Fruit fly (Drosophila melanogaster): ENCODE data around the gene Crag.
A peak's percentile ranks its signal among the peaks of the same experiment; 100 is the strongest.

Crag gene

DNA sequence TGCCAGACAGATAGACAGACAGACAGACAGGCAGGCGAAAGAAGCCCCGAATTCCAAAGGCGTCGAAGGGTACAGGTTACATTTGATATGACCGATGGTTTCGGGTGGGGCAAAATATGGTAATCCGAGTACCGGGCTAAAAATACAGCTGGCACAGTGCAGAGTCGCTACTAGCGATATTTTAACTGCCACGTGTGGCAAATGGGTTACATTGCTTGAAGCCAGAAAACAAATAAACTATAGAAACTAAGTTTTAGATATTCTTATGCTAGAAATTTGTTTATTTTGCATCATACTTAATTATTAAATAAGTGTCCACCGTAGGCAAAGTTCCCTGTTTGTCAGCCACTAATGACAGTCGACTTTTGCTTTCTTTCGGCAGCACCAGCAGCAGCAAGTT is 8.7 kb upstream of the Crag start (continued):
- TF ChIP-seq CG1602 (GFP tag; optimal IDR thresholded peaks at IDR 0.05) (no peak), CG9876 (GFP tag; optimal IDR thresholded peaks at IDR 0.05) (no peak), lov (optimal IDR thresholded peaks at IDR 0.05) (no peak), lov (GFP tag; IDR thresholded peaks at IDR 0.05) (no peak), kah (GFP tag; optimal IDR thresholded peaks at IDR 0.05) (no peak), CG17359 (tag; optimal IDR thresholded peaks at IDR 0.05) (peak; percentile 4), BtbVII (GFP tag; optimal IDR thresholded peaks at IDR 0.05) (no peak), eyg (GFP tag; optimal IDR thresholded peaks at IDR 0.05) (no peak), aop (GFP tag; IDR thresholded peaks at IDR 0.05) (no peak), hth (optimal IDR thresholded peaks at IDR 0.05) (no peak), E2f1 (GFP tag; IDR thresholded peaks at IDR 0.05) (no peak), Sox100B (GFP tag; optimal IDR thresholded peaks at IDR 0.05) (no peak), CG6813 (GFP tag; optimal IDR thresholded peaks at IDR 0.05) (no peak), CG17568 (GFP tag; optimal IDR thresholded peaks at IDR 0.05) (no peak), CG9797 (GFP tag; optimal IDR thresholded peaks at IDR 0.05) (no peak), CoRest (tag; optimal IDR thresholded peaks at IDR 0.05) (peak; percentile 23), unpg (GFP tag; optimal IDR thresholded peaks at IDR 0.05) (peak; percentile 6), CG4707 (GFP tag; optimal IDR thresholded peaks at IDR 0.05) (no peak), chm (GFP tag; IDR thresholded peaks at IDR 0.05) (no peak), pros (GFP tag; optimal IDR thresholded peaks at IDR 0.05) (no peak), CG16779 (GFP tag; IDR thresholded peaks at IDR 0.05) (no peak), CG10654 (GFP tag; optimal IDR thresholded peaks at IDR 0.05) (no peak), Dp (GFP tag; optimal IDR thresholded peaks at IDR 0.05) (no peak), btn (GFP tag; optimal IDR thresholded peaks at IDR 0.05) (no peak), CG3995 (GFP tag; optimal IDR thresholded peaks at IDR 0.05) (no peak), Bteb2 (GFP tag; optimal IDR thresholded peaks at IDR 0.05) (no peak), sens (GFP tag) (peak; percentile 28), tio (GFP tag; optimal IDR thresholded peaks at IDR 0.05) (no peak), CG16815 (GFP tag; optimal IDR thresholded peaks at IDR 0.05) (no peak), CG4854 (GFP tag; optimal IDR thresholded peaks at IDR 0.05) (no peak), cwo (GFP tag; optimal IDR thresholded peaks at IDR 0.05) (no peak), CG11085 (GFP tag; IDR thresholded peaks at IDR 0.05) (no peak), YL-1 (GFP tag; optimal IDR thresholded peaks at IDR 0.05) (no peak), CG17829 (tag; optimal IDR thresholded peaks at IDR 0.05) (no peak), Hr51 (GFP tag; optimal IDR thresholded peaks at IDR 0.05) (peak in 1 of 2 experiments; percentile 47), chinmo (GFP tag; IDR thresholded peaks at IDR 0.05; ENCODE audit: partially characterized antibody) (no peak), Side (GFP tag; optimal IDR thresholded peaks at IDR 0.05) (no peak), CG7556 (GFP tag; optimal IDR thresholded peaks at IDR 0.05) (peak; percentile 8), CG5953 (GFP tag; IDR thresholded peaks at IDR 0.05) (no peak), CG3407 (GFP tag; optimal IDR thresholded peaks at IDR 0.05) (no peak), croc (GFP tag; conservative IDR thresholded peaks at IDR 0.05) (no peak), CG8388 (GFP tag; optimal IDR thresholded peaks at IDR 0.05) (no peak), CG8290 (GFP tag; optimal IDR thresholded peaks at IDR 0.05) (no peak), CG8290 (tag; optimal IDR thresholded peaks at IDR 0.05) (peak in 1 of 2 experiments; percentile 10), trh (GFP tag; optimal IDR thresholded peaks at IDR 0.05) (no peak), tna (GFP tag; IDR thresholded peaks at IDR 0.05; ENCODE audit: partially characterized antibody) (no peak), yki (optimal IDR thresholded peaks at IDR 0.05) (no peak), CG13123 (GFP tag; optimal IDR thresholded peaks at IDR 0.05) (no peak), NfI (GFP tag; optimal IDR thresholded peaks at IDR 0.05) (peak; percentile 4), CG33557 (GFP tag; optimal IDR thresholded peaks at IDR 0.05) (no peak), org-1 (GFP tag; optimal IDR thresholded peaks at IDR 0.05) (no peak), CG10959 (GFP tag; IDR thresholded peaks at IDR 0.05) (no peak), gce (GFP tag; IDR thresholded peaks at IDR 0.05) (no peak)

All from whole organism, embryonic.